Fruit fly (Drosophila melanogaster) whole organism, embryonic: ENCODE measurements around the gene CG42699.

Source experiments
- ATbp ChIP-seq: fragments of 200-800 bp; sonication (Bioruptor generic); optimal IDR thresholded peaks from 2 replicates; lab custom pipeline; 2017; ENCODE audit warnings: missing biosample characterization, mild to moderate bottlenecking, missing genetic modification characterization, missing genetic modification reagents
- BtbVII ChIP-seq: fragments of 200-800 bp; sonication (Bioruptor generic); optimal IDR thresholded peaks from 3 replicates; lab custom pipeline; 2017; ENCODE audit warnings: missing biosample characterization, mild to moderate bottlenecking, missing genetic modification characterization
- Bteb2 ChIP-seq: fragments of 200-800 bp; sonication (Bioruptor generic); optimal IDR thresholded peaks from 2 replicates; lab custom pipeline; 2016; ENCODE audit warnings: missing biosample characterization, missing genetic modification characterization
- CG10321 ChIP-seq: fragments of 200-800 bp; sonication (Bioruptor generic); IDR thresholded peaks from 2 replicates; pipeline ENCODE4 v1.3.6; 2022; ENCODE audit warnings: missing biosample characterization, missing genetic modification characterization
- CG10543 ChIP-seq: fragments of 200-800 bp; sonication (Bioruptor generic); optimal IDR thresholded peaks from 3 replicates; lab custom pipeline; 2017; ENCODE audit warnings: missing biosample characterization, mild to moderate bottlenecking, missing genetic modification characterization, moderate library complexity
- CG12155 ChIP-seq: fragments of 200-800 bp; sonication (Bioruptor generic); optimal IDR thresholded peaks from 3 replicates; lab custom pipeline; 2016; ENCODE audit warnings: missing biosample characterization, missing genetic modification characterization
- CG12391 ChIP-seq: fragments of 200-800 bp; sonication (Bioruptor generic); optimal IDR thresholded peaks from 3 replicates; lab custom pipeline; 2018; ENCODE audit warnings: missing biosample characterization, mild to moderate bottlenecking, missing genetic modification characterization, moderate library complexity
- CG15696 ChIP-seq: fragments of 200-800 bp; sonication (Bioruptor generic); optimal IDR thresholded peaks from 2 replicates; lab custom pipeline; 2019; ENCODE audit warnings: missing biosample characterization, mild to moderate bottlenecking, missing genetic modification characterization, moderate library complexity
- CG1602 ChIP-seq: fragments of 200-800 bp; sonication (Bioruptor generic); optimal IDR thresholded peaks from 3 replicates; lab custom pipeline; 2016; ENCODE audit warnings: missing biosample characterization, missing genetic modification characterization
- CG1603 ChIP-seq: fragments of 200-800 bp; sonication (Bioruptor generic); optimal IDR thresholded peaks from 2 replicates; lab custom pipeline; 2019; ENCODE audit warnings: missing biosample characterization, mild to moderate bottlenecking, missing genetic modification characterization, moderate library complexity
- CG1647 ChIP-seq: fragments of 200-800 bp; sonication (Bioruptor generic); optimal IDR thresholded peaks from 3 replicates; lab custom pipeline; 2016; ENCODE audit warnings: missing biosample characterization, missing genetic modification characterization
- CG17186 ChIP-seq: fragments of 200-800 bp; sonication (Bioruptor generic); optimal IDR thresholded peaks from 3 replicates; lab custom pipeline; 2017; ENCODE audit warnings: missing biosample characterization, missing genetic modification reagents, missing genetic modification characterization
- CG17912 ChIP-seq: fragments of 200-800 bp; sonication (Bioruptor generic); optimal IDR thresholded peaks from 2 replicates; lab custom pipeline; 2018; ENCODE audit warnings: missing biosample characterization, mild to moderate bottlenecking, missing genetic modification characterization
- CG18599 ChIP-seq: fragments of 200-800 bp; sonication (Bioruptor generic); optimal IDR thresholded peaks from 3 replicates; lab custom pipeline; 2017; ENCODE audit warnings: missing biosample characterization, missing genetic modification characterization, mild to moderate bottlenecking, moderate library complexity, missing genetic modification reagents
- CG2875 ChIP-seq: fragments of 200-800 bp; sonication (Bioruptor generic); optimal IDR thresholded peaks from 2 replicates; lab custom pipeline; 2017; ENCODE audit warnings: missing biosample characterization, mild to moderate bottlenecking, missing genetic modification characterization, missing genetic modification reagents
- CG34376 ChIP-seq: fragments of 200-800 bp; sonication (Bioruptor generic); optimal IDR thresholded peaks from 2 replicates; lab custom pipeline; 2018; ENCODE audit warnings: missing biosample characterization, mild to moderate bottlenecking, missing genetic modification characterization
- CG3995 ChIP-seq: fragments of 200-800 bp; sonication (Bioruptor generic); optimal IDR thresholded peaks from 3 replicates; lab custom pipeline; 2016; ENCODE audit warnings: missing biosample characterization, missing genetic modification characterization
- CG43689 ChIP-seq: fragments of 200-800 bp; sonication (Bioruptor generic); IDR thresholded peaks from 2 replicates; pipeline ENCODE4 v1.3.6; 2022; ENCODE audit warnings: missing biosample characterization, missing genetic modification characterization
- CG4424 ChIP-seq: fragments of 200-800 bp; sonication (Bioruptor generic); optimal IDR thresholded peaks from 3 replicates; lab custom pipeline; 2016; ENCODE audit warnings: missing biosample characterization, missing genetic modification characterization
- CG6654 ChIP-seq: fragments of 200-800 bp; sonication (Bioruptor generic); optimal IDR thresholded peaks from 2 replicates; lab custom pipeline; 2017; ENCODE audit warnings: missing biosample characterization, mild to moderate bottlenecking, missing genetic modification characterization
- CG6765 ChIP-seq: fragments of 200-800 bp; sonication (Bioruptor generic); optimal IDR thresholded peaks from 3 replicates; lab custom pipeline; 2017; ENCODE audit warnings: missing biosample characterization, mild to moderate bottlenecking, missing genetic modification characterization
- CG7271 ChIP-seq: fragments of 200-800 bp; sonication (Bioruptor generic); optimal IDR thresholded peaks from 2 replicates; lab custom pipeline; 2018; ENCODE audit warnings: missing biosample characterization, mild to moderate bottlenecking, missing genetic modification characterization, moderate library complexity
- CG7745 ChIP-seq: fragments of 200-800 bp; sonication (Bioruptor generic); optimal IDR thresholded peaks from 2 replicates; lab custom pipeline; 2018; ENCODE audit warnings: missing biosample characterization, mild to moderate bottlenecking, missing genetic modification characterization, moderate library complexity
- CG7786 ChIP-seq: fragments of 200-800 bp; sonication (Bioruptor generic); optimal IDR thresholded peaks from 2 replicates; lab custom pipeline; 2016; ENCODE audit warnings: missing biosample characterization, missing genetic modification characterization
- CG8089 ChIP-seq: fragments of 200-800 bp; sonication (Bioruptor generic); optimal IDR thresholded peaks from 3 replicates; lab custom pipeline; 2016; ENCODE audit warnings: missing biosample characterization, missing genetic modification characterization
- CG8359 ChIP-seq: fragments of 200-800 bp; sonication (Bioruptor generic); optimal IDR thresholded peaks from 2 replicates; lab custom pipeline; 2017; ENCODE audit warnings: missing biosample characterization, mild to moderate bottlenecking, missing genetic modification characterization, borderline replicate concordance
- CG8478 ChIP-seq: fragments of >200 bp; optimal IDR thresholded peaks from 2 replicates; lab custom pipeline; 2018
- CG9437 ChIP-seq: fragments of 200-800 bp; sonication (Bioruptor generic); optimal IDR thresholded peaks from 2 replicates; lab custom pipeline; 2018; ENCODE audit warnings: missing biosample characterization, mild to moderate bottlenecking, missing genetic modification characterization
- Chrac-16 ChIP-seq: fragments of 200-800 bp; sonication (Bioruptor generic); optimal IDR thresholded peaks from 3 replicates; lab custom pipeline; 2016; ENCODE audit warnings: missing biosample characterization, missing genetic modification characterization
- Dbx ChIP-seq: fragments of 200-800 bp; sonication (Bioruptor generic); IDR thresholded peaks from 3 replicates; pipeline ENCODE4 v1.3.6; 2022; ENCODE audit warnings: missing biosample characterization, missing genetic modification characterization
- Dip3 ChIP-seq: fragments of 200-800 bp; sonication (Bioruptor generic); optimal IDR thresholded peaks from 3 replicates; lab custom pipeline; 2016; ENCODE audit warnings: missing biosample characterization, missing genetic modification characterization
- E2f2 ChIP-seq: fragments of 200-800 bp; sonication (Bioruptor generic); IDR thresholded peaks from 2 replicates; pipeline ENCODE4 v1.3.6; 2022; ENCODE audit warnings: missing biosample characterization, missing genetic modification characterization
- Lim3 ChIP-seq: fragments of 200-800 bp; sonication (Bioruptor generic); IDR thresholded peaks from 2 replicates; pipeline ENCODE4 v1.3.6; 2022; ENCODE audit warnings: missing biosample characterization, missing genetic modification characterization
- NC2α ChIP-seq: fragments of 200-800 bp; sonication (Bioruptor generic); optimal IDR thresholded peaks from 2 replicates; lab custom pipeline; 2016; ENCODE audit warnings: missing biosample characterization, missing genetic modification characterization
- NfI ChIP-seq: fragments of 200-800 bp; sonication (Bioruptor generic); optimal IDR thresholded peaks from 3 replicates; lab custom pipeline; 2018; ENCODE audit warnings: missing biosample characterization, mild to moderate bottlenecking, missing genetic modification characterization, moderate library complexity
- Poxn ChIP-seq: fragments of 200-800 bp; sonication (Bioruptor generic); IDR thresholded peaks from 2 replicates; pipeline ENCODE4 v1.3.6; 2022; ENCODE audit warnings: missing biosample characterization, missing genetic modification characterization
- Ptx1 ChIP-seq: fragments of 200-800 bp; sonication (Bioruptor generic); IDR thresholded peaks from 2 replicates; pipeline ENCODE4 v1.3.6; 2022; ENCODE audit warnings: missing biosample characterization, missing genetic modification characterization
- Side ChIP-seq: fragments of 200-800 bp; sonication (Bioruptor generic); optimal IDR thresholded peaks from 2 replicates; lab custom pipeline; 2016; ENCODE audit warnings: missing biosample characterization, missing genetic modification characterization
- Ssrp ChIP-seq: fragments of 200-800 bp; sonication (Bioruptor generic); optimal IDR thresholded peaks from 2 replicates; lab custom pipeline; 2018; ENCODE audit warnings: missing biosample characterization, mild to moderate bottlenecking, missing genetic modification characterization, moderate library complexity
- aop ChIP-seq: fragments of 200-800 bp; sonication (Bioruptor generic); IDR thresholded peaks from 2 replicates; pipeline ENCODE4 v1.3.6; 2022; ENCODE audit warnings: missing biosample characterization, missing genetic modification characterization
- caup ChIP-seq: fragments of 200-800 bp; sonication (Bioruptor generic); optimal IDR thresholded peaks from 3 replicates; lab custom pipeline; 2017; ENCODE audit warnings: missing biosample characterization, mild to moderate bottlenecking, missing genetic modification characterization, moderate library complexity; ENCODE audit not compliant: severe bottlenecking
- hbn ChIP-seq: fragments of 200-800 bp; sonication (Bioruptor generic); IDR thresholded peaks from 2 replicates; pipeline ENCODE4 v1.3.6; 2022; ENCODE audit warnings: missing biosample characterization, missing genetic modification characterization; ENCODE audit not compliant: partially characterized antibody
- pan ChIP-seq, 4 experiments: fragments of >200 bp in 3 of 4; fragments of 200-800 bp in 1 of 4; sonication (Bioruptor generic) in 1 of 4; optimal IDR thresholded peaks in 3 of 4; IDR thresholded peaks in 1 of 4; 2 replicates each; pipeline versions ENCODE4 v1.3.6 to Lab custom; 2017 to 2022; ENCODE audit warnings: missing biosample characterization in 2 of 4, missing genetic modification characterization in 2 of 4, mixed read lengths in 1 of 4
- run ChIP-seq: fragments of 200-800 bp; sonication (Bioruptor generic); optimal IDR thresholded peaks from 3 replicates; lab custom pipeline; 2018; ENCODE audit warnings: missing biosample characterization, mild to moderate bottlenecking, missing genetic modification characterization
- salm ChIP-seq: fragments of 200-800 bp; sonication (Bioruptor generic); optimal IDR thresholded peaks from 2 replicates; lab custom pipeline; 2018; ENCODE audit warnings: missing biosample characterization, mild to moderate bottlenecking, missing genetic modification characterization
- tup ChIP-seq: fragments of 200-800 bp; sonication (Bioruptor generic); optimal IDR thresholded peaks from 2 replicates; lab custom pipeline; 2016; ENCODE audit warnings: missing biosample characterization, mild to moderate bottlenecking, missing genetic modification characterization, moderate library complexity
- usp ChIP-seq: fragments of >200 bp; optimal IDR thresholded peaks from 2 replicates; lab custom pipeline; 2017; ENCODE audit warnings: missing biosample characterization, missing genetic modification characterization
- wek ChIP-seq: fragments of 200-800 bp; sonication (Bioruptor generic); optimal IDR thresholded peaks from 3 replicates; lab custom pipeline; 2018; ENCODE audit warnings: missing biosample characterization, mild to moderate bottlenecking, missing genetic modification characterization, moderate library complexity
- wor ChIP-seq: fragments of 200-800 bp; sonication (Bioruptor generic); IDR thresholded peaks from 2 replicates; pipeline ENCODE4 v1.3.6; 2022; ENCODE audit warnings: missing biosample characterization, missing genetic modification characterization

Gene CG42699

DNA sequence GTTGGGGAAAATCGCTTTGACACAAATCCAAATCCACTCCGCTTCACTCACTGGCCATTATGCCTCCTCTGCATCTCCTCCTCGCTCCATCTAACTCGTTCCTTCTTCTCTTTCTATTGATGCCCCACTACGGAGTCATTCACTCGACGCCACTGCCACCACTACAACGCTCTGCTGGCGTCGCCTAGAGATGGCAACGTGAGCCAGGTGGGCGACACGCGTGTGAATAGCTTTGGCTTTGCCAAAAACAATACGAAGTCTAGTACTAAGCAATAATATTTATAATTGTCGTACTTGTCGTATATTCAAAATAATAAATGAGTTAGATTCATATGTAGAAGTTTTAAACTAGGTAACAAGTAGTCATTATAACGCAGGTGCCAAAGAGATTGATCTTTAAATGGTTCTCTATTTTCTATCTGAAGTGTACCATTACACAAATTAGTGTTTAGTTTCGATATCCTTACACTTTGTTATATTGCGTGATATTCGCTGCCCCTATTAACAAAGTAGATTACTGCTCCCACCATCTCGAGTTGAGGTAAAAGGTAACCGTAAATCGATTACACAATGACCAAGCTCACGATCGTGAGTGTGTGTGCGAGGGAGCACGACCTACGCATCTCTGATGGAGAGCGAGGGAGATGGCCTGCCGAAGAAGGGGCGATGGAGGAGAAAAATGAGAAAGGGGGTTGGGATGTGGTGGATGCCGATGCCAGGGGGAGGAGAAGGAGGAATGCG is 19.2 kb upstream of the CG42699 start (continued):
- TF ChIP-seq hbn, result peak; percentile 47
- no peak for TF ChIP-seq CG10321 (GFP tag; lab: Robert Waterston, UW)
- no peak for TF ChIP-seq tup (GFP tag; lab: Kevin White, UChicago)
- no peak for TF ChIP-seq Dbx (GFP tag; lab: Robert Waterston, UW)
- TF ChIP-seq CG34376 (GFP tag; lab: Kevin White, UChicago), result no peak
- peak; percentile 41 for TF ChIP-seq CG18599 (GFP tag; lab: Kevin White, UChicago)
- TF ChIP-seq CG3995, result no peak
- TF ChIP-seq wor, result no peak
- no peak for TF ChIP-seq CG8359
- TF ChIP-seq CG9437, result peak; percentile 42
- TF ChIP-seq CG8089 (GFP tag; lab: Kevin White, UChicago), result no peak
- no peak for TF ChIP-seq CG7271
- no peak for TF ChIP-seq CG17912 (GFP tag; lab: Kevin White, UChicago)
- TF ChIP-seq aop (GFP tag; lab: Robert Waterston, UW), result no peak
- peak; percentile 17 for TF ChIP-seq CG1602
- TF ChIP-seq E2f2, result no peak
- no peak for TF ChIP-seq run (tag; lab: Kevin White, UChicago)
- TF ChIP-seq CG2875, result no peak
- no peak for TF ChIP-seq Lim3 (GFP tag; lab: Robert Waterston, UW)
- no peak for TF ChIP-seq Bteb2
- no peak for TF ChIP-seq CG15696 (tag; lab: Kevin White, UChicago)
- no peak for TF ChIP-seq CG7786 (GFP tag; lab: Kevin White, UChicago)
- TF ChIP-seq CG8478 (lab: Kevin White, UChicago), result no peak
- TF ChIP-seq CG12155, result peak; percentile 49
- 0 out of 2 replicates have a peak, but pooled peaks have one; percentile 35 for TF ChIP-seq Ptx1 (GFP tag; lab: Robert Waterston, UW)
- TF ChIP-seq CG4424 (GFP tag; lab: Kevin White, UChicago), result no peak
- TF ChIP-seq ATbp (GFP tag; lab: Kevin White, UChicago), result no peak
- no peak for TF ChIP-seq NC2α (GFP tag; lab: Kevin White, UChicago)
- no peak for TF ChIP-seq CG7745 (tag; lab: Kevin White, UChicago)
- TF ChIP-seq CG6654 (GFP tag; lab: Kevin White, UChicago), result no peak
- peak; percentile 27 for TF ChIP-seq Dip3 (GFP tag; lab: Kevin White, UChicago)
- no peak for TF ChIP-seq Side (GFP tag; lab: Kevin White, UChicago)
- no peak for TF ChIP-seq CG6765
- TF ChIP-seq CG10543, result no peak
- TF ChIP-seq CG17186 (GFP tag; lab: Kevin White, UChicago), result no peak
- TF ChIP-seq Poxn, result no peak
- no peak for TF ChIP-seq pan (optimal IDR thresholded peaks at IDR 0.05; lab: Kevin White, UChicago)
- peak in 1 of 2 experiments; percentile 38 for TF ChIP-seq pan (GFP tag; optimal IDR thresholded peaks at IDR 0.05 in 1 of 2, IDR thresholded peaks at IDR 0.05 in 1 of 2)
- no peak for TF ChIP-seq usp (GFP tag; lab: Kevin White, UChicago)
- TF ChIP-seq NfI, result no peak
- no peak for TF ChIP-seq Chrac-16 (GFP tag; lab: Kevin White, UChicago)
- no peak for TF ChIP-seq wek (GFP tag; lab: Kevin White, UChicago)
- peak; percentile 1 for TF ChIP-seq CG12391 (tag; lab: Kevin White, UChicago)
- TF ChIP-seq BtbVII (GFP tag; lab: Kevin White, UChicago), result no peak
- TF ChIP-seq CG1647 (GFP tag; lab: Kevin White, UChicago), result no peak
- TF ChIP-seq caup, result no peak
- no peak for TF ChIP-seq CG1603 (tag; lab: Kevin White, UChicago)
- TF ChIP-seq salm, result no peak
- no peak for TF ChIP-seq Ssrp (tag; lab: Kevin White, UChicago)
- no peak for TF ChIP-seq CG43689
